Fruit fly (Drosophila melanogaster): Measurements from ENCODE around the gene CG32813.

Gene CG32813

dm6 chrX:1380350-1381060 is at the start of gene CG32813, which contains the start of gene CG3719:
Gene CG32813, plus strand, starts transcription at chrX:1380914.
Gene CG3719, minus strand, starts transcription at chrX:1380480.
- no peak for TF ChIP-seq CG17801 (GFP tag; optimal IDR thresholded peaks at IDR 0.05; ENCODE audit: partially characterized antibody)

- TF ChIP-seq CG17801 (GFP tag; optimal IDR thresholded peaks at IDR 0.05; ENCODE audit: partially characterized antibody) = no peak
These were observed 42.7 kb upstream of the CG32813 start for dm6 chrX:1337998-1338397.

- TF ChIP-seq CG17801 (GFP tag; optimal IDR thresholded peaks at IDR 0.05; ENCODE audit: partially characterized antibody) = no peak
These were observed 39.2 kb upstream of the CG32813 start, which contains the start of gene CG11409 for dm6 chrX:1341528-1341927. Gene CG11409, minus strand, starts transcription at chrX:1341587.

- TF ChIP-seq CG17801 (GFP tag; optimal IDR thresholded peaks at IDR 0.05; ENCODE audit: partially characterized antibody) = peak; percentile 51
These were observed 38.7 kb upstream of the CG32813 start, which contains the start of gene Naa30A for dm6 chrX:1341944-1342392. Gene Naa30A, plus strand, starts transcription at chrX:1342106.

dm6 chrX:1346256-1346655 is 34.5 kb upstream of the CG32813 start, which contains the start of gene Tsp2A:
Gene Tsp2A, plus strand, starts transcription at chrX:1346553.
- TF ChIP-seq CG17801 (GFP tag; optimal IDR thresholded peaks at IDR 0.05; ENCODE audit: partially characterized antibody) = no peak

- no peak for TF ChIP-seq CG17801 (GFP tag; optimal IDR thresholded peaks at IDR 0.05; ENCODE audit: partially characterized antibody)
These were observed 33.9 kb upstream of the CG32813 start for dm6 chrX:1346833-1347232.

- no peak for TF ChIP-seq CG17801 (GFP tag; optimal IDR thresholded peaks at IDR 0.05; ENCODE audit: partially characterized antibody)
These were observed 31.5 kb upstream of the CG32813 start, which contains the start of gene MTPAP for dm6 chrX:1349255-1349654. Gene MTPAP, minus strand, starts transcription at chrX:1349357.

dm6 chrX:1353322-1354212 is 27.1 kb upstream of the CG32813 start, which contains the start of the genes CG12773 and CG11417:
Gene CG12773, minus strand, starts transcription at chrX:1353981.
Gene CG11417, plus strand, starts transcription at chrX:1354014.
- TF ChIP-seq CG17801 (GFP tag; optimal IDR thresholded peaks at IDR 0.05; ENCODE audit: partially characterized antibody) = no peak

- no peak for TF ChIP-seq CG17801 (GFP tag; optimal IDR thresholded peaks at IDR 0.05; ENCODE audit: partially characterized antibody)
These were observed 23.2 kb upstream of the CG32813 start, which contains the start of gene png for dm6 chrX:1357501-1357900. Gene png, minus strand, starts transcription at chrX:1357601.

dm6 chrX:1368949-1369348 is 11.8 kb upstream of the CG32813 start, which contains the start of gene CG14770:
Gene CG14770, plus strand, starts transcription at chrX:1369249.
- TF ChIP-seq CG17801 (GFP tag; optimal IDR thresholded peaks at IDR 0.05; ENCODE audit: partially characterized antibody) = no peak

dm6 chrX:1370104-1370802 is 10.5 kb upstream of the CG32813 start, which contains the start of gene ssx:
Gene ssx, plus strand, starts transcription at chrX:1370580.
- peak; percentile 51 for TF ChIP-seq CG17801 (GFP tag; optimal IDR thresholded peaks at IDR 0.05; ENCODE audit: partially characterized antibody)

- no peak for TF ChIP-seq CG17801 (GFP tag; optimal IDR thresholded peaks at IDR 0.05; ENCODE audit: partially characterized antibody)
These were observed 8.0 kb upstream of the CG32813 start for dm6 chrX:1372667-1373066.

dm6 chrX:1375265-1375958 is 5.3 kb upstream of the CG32813 start, which contains the start of gene AMPKalpha:
Gene AMPKalpha, plus strand, starts transcription at chrX:1375536.
- TF ChIP-seq CG17801 (GFP tag; optimal IDR thresholded peaks at IDR 0.05; ENCODE audit: partially characterized antibody) = no peak
